Worm (Caenorhabditis elegans) whole organism, L2 larva: Measurements from ENCODE around the gene T25B2.2.

ENCODE experiments used
- C34F6.9 ChIP-seq: fragments of 150-350 bp; optimal IDR thresholded peaks from 2 replicates; lab custom pipeline; 2014; ENCODE audit warnings: missing biosample characterization, missing genetic modification characterization
- F13H6.1 ChIP-seq: sonication (generic microtip); optimal IDR thresholded peaks from 2 replicates; lab custom pipeline; 2016; ENCODE audit warnings: missing genetic modification characterization, missing compliant biosample characterization
- R02D3.7 ChIP-seq: fragments of 150-350 bp; optimal IDR thresholded peaks from 2 replicates; lab custom pipeline; 2014; ENCODE audit warnings: missing biosample characterization, missing genetic modification characterization
- Y55F3AM.14 ChIP-seq: fragments of 200-800 bp; sonication (Bioruptor generic); optimal IDR thresholded peaks from 2 replicates; lab custom pipeline; 2018; ENCODE audit warnings: mild to moderate bottlenecking, missing genetic modification characterization, missing compliant biosample characterization
- ZK546.5 ChIP-seq: sonication (generic microtip); optimal IDR thresholded peaks from 2 replicates; lab custom pipeline; 2017; ENCODE audit warnings: missing biosample characterization, missing genetic modification characterization
- alr-1 ChIP-seq: fragments of 150-350 bp; optimal IDR thresholded peaks from 2 replicates; lab custom pipeline; 2014; ENCODE audit warnings: missing biosample characterization, missing genetic modification characterization
- ama-1 ChIP-seq: fragments of 150-350 bp; optimal IDR thresholded peaks from 2 replicates; lab custom pipeline; 2018; ENCODE audit warnings: inconsistent platforms
- ceh-16 ChIP-seq: fragments of 150-350 bp; optimal IDR thresholded peaks from 2 replicates; lab custom pipeline; 2014; ENCODE audit warnings: missing biosample characterization, missing genetic modification characterization
- ceh-82 ChIP-seq: fragments of 150-350 bp; optimal IDR thresholded peaks from 2 replicates; lab custom pipeline; 2014; ENCODE audit warnings: missing biosample characterization, missing genetic modification characterization
- crh-2 ChIP-seq: sonication (generic microtip); optimal IDR thresholded peaks from 2 replicates; lab custom pipeline; 2017; ENCODE audit warnings: missing biosample characterization, missing genetic modification characterization
- dmd-4 ChIP-seq: sonication (generic microtip); optimal IDR thresholded peaks from 2 replicates; lab custom pipeline; 2017; ENCODE audit warnings: missing biosample characterization, missing genetic modification characterization
- elt-1 ChIP-seq: fragments of 150-350 bp; optimal IDR thresholded peaks from 2 replicates; lab custom pipeline; 2014; ENCODE audit warnings: missing biosample characterization, missing genetic modification characterization
- fos-1 ChIP-seq: fragments of 150-350 bp; optimal IDR thresholded peaks from 2 replicates; lab custom pipeline; 2014; ENCODE audit warnings: missing biosample characterization, missing genetic modification characterization
- lsy-2 ChIP-seq, 2 experiments: fragments of 150-350 bp in 1 of 2; sonication (generic microtip) in 1 of 2; optimal IDR thresholded peaks; 2 replicates each; lab custom pipeline; 2014 to 2017; ENCODE audit warnings: missing biosample characterization in 2 of 2, missing genetic modification characterization in 2 of 2
- mab-5 ChIP-seq: fragments of 150-350 bp; optimal IDR thresholded peaks from 2 replicates; lab custom pipeline; 2014; ENCODE audit warnings: missing biosample characterization, missing genetic modification characterization
- mdl-1 ChIP-seq, 2 experiments: fragments of 150-350 bp in 1 of 2; sonication (generic microtip) in 1 of 2; optimal IDR thresholded peaks; 2 replicates each; lab custom pipeline; 2017; ENCODE audit warnings: missing biosample characterization in 2 of 2, missing genetic modification characterization in 2 of 2
- nhr-10 ChIP-seq: sonication (generic microtip); optimal IDR thresholded peaks from 2 replicates; lab custom pipeline; 2017; ENCODE audit warnings: missing biosample characterization, missing genetic modification characterization
- nhr-11 ChIP-seq: fragments of 150-350 bp; optimal IDR thresholded peaks from 2 replicates; lab custom pipeline; 2014; ENCODE audit warnings: missing biosample characterization, missing genetic modification characterization
- nhr-12 ChIP-seq: fragments of 150-350 bp; optimal IDR thresholded peaks from 2 replicates; lab custom pipeline; 2014; ENCODE audit warnings: missing biosample characterization, missing genetic modification characterization
- nhr-129 ChIP-seq: fragments of 150-350 bp; optimal IDR thresholded peaks from 2 replicates; lab custom pipeline; 2014; ENCODE audit warnings: missing biosample characterization, missing genetic modification characterization
- nhr-21 ChIP-seq: fragments of 150-350 bp; optimal IDR thresholded peaks from 2 replicates; lab custom pipeline; 2014; ENCODE audit warnings: missing biosample characterization, missing genetic modification characterization
- nhr-237 ChIP-seq: fragments of 150-350 bp; optimal IDR thresholded peaks from 2 replicates; lab custom pipeline; 2014; ENCODE audit warnings: missing biosample characterization, missing genetic modification characterization
- nhr-77 ChIP-seq: fragments of 150-350 bp; optimal IDR thresholded peaks from 2 replicates; lab custom pipeline; 2014; ENCODE audit warnings: missing biosample characterization, missing genetic modification characterization
- sem-4 ChIP-seq: fragments of 150-350 bp; optimal IDR thresholded peaks from 2 replicates; lab custom pipeline; 2014; ENCODE audit warnings: missing biosample characterization, missing genetic modification reagents, missing genetic modification characterization
- skn-1 ChIP-seq: sonication (generic microtip); optimal IDR thresholded peaks from 2 replicates; lab custom pipeline; 2017; ENCODE audit warnings: missing biosample characterization, missing genetic modification characterization
- sma-9 ChIP-seq, 2 experiments: fragments of 150-350 bp in 1 of 2; sonication (generic microtip) in 1 of 2; optimal IDR thresholded peaks; 2 replicates each; lab custom pipeline; 2014 to 2016; ENCODE audit warnings: missing genetic modification characterization in 2 of 2, mild to moderate bottlenecking in 1 of 2, missing biosample characterization in 1 of 2, missing compliant biosample characterization in 1 of 2, missing genetic modification reagents in 1 of 2, moderate library complexity in 1 of 2
- snpc-4 ChIP-seq: fragments of 150-350 bp; optimal IDR thresholded peaks from 2 replicates; lab custom pipeline; 2014; ENCODE audit warnings: missing biosample characterization, missing genetic modification characterization
- unc-39 ChIP-seq: fragments of 150-350 bp; optimal IDR thresholded peaks from 2 replicates; lab custom pipeline; 2014; ENCODE audit warnings: missing biosample characterization, missing genetic modification characterization
- unc-55 ChIP-seq: fragments of 150-350 bp; sonication (generic microtip); optimal IDR thresholded peaks from 3 replicates; lab custom pipeline; 2014; ENCODE audit warnings: missing biosample characterization, missing genetic modification reagents, missing genetic modification characterization
- ztf-1 ChIP-seq: fragments of 200-800 bp; sonication (Bioruptor generic); conservative IDR thresholded peaks from 2 replicates; pipeline ENCODE4 v1.3.6; 2022; ENCODE audit warnings: missing genetic modification characterization, missing compliant biosample characterization
- ztf-11 ChIP-seq: sonication (generic microtip); optimal IDR thresholded peaks from 2 replicates; lab custom pipeline; 2017; ENCODE audit warnings: missing biosample characterization, missing genetic modification characterization
- ztf-4 ChIP-seq: fragments of 150-350 bp; optimal IDR thresholded peaks from 2 replicates; lab custom pipeline; 2014; ENCODE audit warnings: missing biosample characterization, missing genetic modification characterization

T25B2.2 gene

ce11 chrX:6169252-6169651 is at the start of gene T25B2.2:
TSS of gene T25B2.2 (plus strand) at chrX:6169643.
- no peak for TF ChIP-seq nhr-77 (tag; lab: Kevin White, UChicago)
- peak; percentile 65 for TF ChIP-seq fos-1 (tag; lab: Kevin White, UChicago)

DNA sequence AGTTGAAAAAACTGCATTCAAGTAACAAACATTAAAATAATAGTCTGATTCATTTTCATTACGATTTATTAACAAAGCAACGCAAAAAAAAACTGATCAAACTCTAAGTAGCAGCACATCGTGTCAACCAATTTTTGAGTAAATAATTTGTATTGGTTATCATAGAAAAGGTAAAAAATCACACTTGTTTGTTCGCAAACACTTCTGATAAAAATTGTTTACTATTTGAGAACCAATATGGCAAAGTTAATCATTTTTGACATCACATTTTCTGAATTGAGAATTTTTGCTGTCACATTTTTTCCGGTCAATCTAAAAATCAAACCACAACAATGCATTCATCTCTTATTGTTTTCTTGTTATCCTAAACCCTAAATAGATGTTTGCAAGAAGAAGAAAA is 48.2 kb upstream of the T25B2.2 start:
- no peak for TF ChIP-seq unc-39
- TF ChIP-seq sem-4 (tag; lab: Kevin White, UChicago) = no peak
- no peak for TF ChIP-seq mab-5 (tag; lab: Kevin White, UChicago)
- no peak for TF ChIP-seq nhr-10 (tag; lab: Kevin White, UChicago)
- no peak for TF ChIP-seq lsy-2 (tag; optimal IDR thresholded peaks at IDR 0.05; lab: Kevin White, UChicago)
- no peak for TF ChIP-seq ceh-82 (tag; lab: Kevin White, UChicago)
- TF ChIP-seq ama-1 = no peak
- no peak for TF ChIP-seq ztf-4 (tag; lab: Kevin White, UChicago)
- no peak for TF ChIP-seq ztf-11 (tag; lab: Kevin White, UChicago)

DNA sequence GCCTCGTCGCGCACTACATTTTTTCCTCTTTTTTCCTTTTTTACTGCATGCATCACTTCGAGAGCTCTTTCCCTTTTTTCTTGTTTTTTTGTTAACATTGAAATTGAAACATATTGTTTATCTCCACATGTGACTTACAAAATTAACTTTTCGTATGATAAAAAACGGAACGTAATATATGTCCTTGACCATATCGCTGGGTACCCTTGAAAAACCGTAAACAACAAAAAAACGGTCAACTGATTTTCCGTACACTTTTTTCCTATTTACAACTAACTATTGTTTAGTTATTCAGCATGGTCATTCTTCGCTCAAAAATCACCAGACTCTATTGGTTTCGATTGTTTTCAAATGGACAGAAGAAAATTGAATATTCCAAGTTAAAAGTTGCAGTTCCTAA is 47.4 kb upstream of the T25B2.2 start, which contains the start of gene nnt-1:
Gene nnt-1, plus strand, starts transcription at position 286 of the 400 bp plus-strand sequence.
- TF ChIP-seq nhr-237 (no peak), ceh-16 (tag; lab: Kevin White, UChicago) (no peak), nhr-12 (tag; lab: Kevin White, UChicago) (no peak), C34F6.9 (tag; lab: Kevin White, UChicago) (peak; percentile 42), ztf-11 (tag; lab: Kevin White, UChicago) (no peak), sma-9 (GFP tag; optimal IDR thresholded peaks at IDR 0.05; lab: Kevin White, UChicago) (peak; percentile 12), sma-9 (tag; optimal IDR thresholded peaks at IDR 0.05; lab: Kevin White, UChicago) (no peak), unc-55 (GFP tag; lab: Kevin White, UChicago) (no peak), skn-1 (no peak), nhr-77 (tag; lab: Kevin White, UChicago) (no peak), nhr-129 (tag; lab: Kevin White, UChicago) (peak; percentile 7), mdl-1 (tag; optimal IDR thresholded peaks at IDR 0.05; lab: Kevin White, UChicago) (no peak), crh-2 (tag; lab: Kevin White, UChicago) (no peak)

DNA sequence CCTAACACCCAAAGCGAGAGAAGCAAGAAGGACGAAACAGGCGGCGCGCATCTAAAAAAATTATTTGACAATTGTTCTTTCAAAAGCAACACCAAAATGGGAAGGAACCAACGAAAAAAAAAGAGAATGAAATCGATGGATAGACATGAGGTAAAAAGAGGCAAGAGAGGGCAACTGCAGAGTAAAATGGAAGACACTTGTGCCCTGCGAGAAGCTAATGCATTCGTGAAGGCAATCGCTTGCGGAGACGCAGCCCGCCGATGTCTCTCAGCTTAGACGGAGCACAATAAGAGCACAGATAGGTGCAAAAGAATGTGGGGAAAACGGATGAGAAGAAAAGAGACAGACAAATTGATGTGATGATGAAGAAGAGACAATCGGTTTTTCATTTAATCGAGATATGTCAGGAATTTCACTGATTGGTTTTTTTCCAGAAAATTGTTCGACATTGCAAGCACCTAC is 41.2 kb upstream of the T25B2.2 start, which contains the start of gene C15H9.9:
Gene C15H9.9, minus strand, starts transcription at position 51 of the 462 bp plus-strand sequence.
- no peak for TF ChIP-seq dmd-4 (tag; lab: Kevin White, UChicago)
- TF ChIP-seq ama-1 = no peak
- no peak for TF ChIP-seq alr-1
- no peak for TF ChIP-seq nhr-10 (tag; lab: Kevin White, UChicago)
- no peak for TF ChIP-seq nhr-237
- TF ChIP-seq F13H6.1 (tag; lab: Kevin White, UChicago) = peak; percentile 25
- TF ChIP-seq ZK546.5 (tag; lab: Kevin White, UChicago) = no peak
- TF ChIP-seq nhr-77 (tag; lab: Kevin White, UChicago) = no peak
- TF ChIP-seq unc-39 = no peak
- no peak for TF ChIP-seq fos-1 (tag; lab: Kevin White, UChicago)
- TF ChIP-seq elt-1 (tag; lab: Kevin White, UChicago) = no peak
- no peak for TF ChIP-seq ceh-16 (tag; lab: Kevin White, UChicago)
- peak; percentile 24 for TF ChIP-seq sma-9 (GFP tag; optimal IDR thresholded peaks at IDR 0.05; lab: Kevin White, UChicago)
- no peak for TF ChIP-seq sma-9 (tag; optimal IDR thresholded peaks at IDR 0.05; lab: Kevin White, UChicago)
- peak; percentile 22 for TF ChIP-seq unc-55 (GFP tag; lab: Kevin White, UChicago)
- peak; percentile 58 for TF ChIP-seq nhr-129 (tag; lab: Kevin White, UChicago)
- TF ChIP-seq R02D3.7 (tag; lab: Kevin White, UChicago) = no peak
- peak; percentile 47 for TF ChIP-seq C34F6.9 (tag; lab: Kevin White, UChicago)
- TF ChIP-seq lsy-2 (tag; optimal IDR thresholded peaks at IDR 0.05; lab: Kevin White, UChicago) = peak in 1 of 2 experiments; percentile 29
- TF ChIP-seq nhr-11 = no peak
- no peak for TF ChIP-seq nhr-21 (tag; lab: Kevin White, UChicago)
- peak; percentile 17 for TF ChIP-seq sem-4 (tag; lab: Kevin White, UChicago)
- TF ChIP-seq Y55F3AM.14 (GFP tag; lab: Kevin White, UChicago) = no peak

DNA sequence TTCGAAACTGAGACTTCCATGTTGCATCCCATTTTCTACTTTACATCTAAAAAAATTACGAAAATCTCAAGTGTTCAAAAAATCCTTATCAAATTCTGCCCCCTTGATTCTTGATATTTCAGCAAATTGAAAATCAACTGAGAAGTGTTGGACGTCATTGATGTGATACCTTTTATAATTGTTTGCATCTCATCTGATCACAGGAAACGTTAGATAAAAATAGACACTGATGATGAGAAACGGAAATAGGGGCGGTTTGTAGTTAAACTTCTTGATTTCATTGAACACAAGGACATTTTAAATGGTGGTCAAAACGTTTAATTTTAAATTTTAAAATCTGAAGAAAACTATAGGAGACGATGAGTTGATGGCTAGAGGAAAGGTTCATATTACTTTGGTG is 40.7 kb upstream of the T25B2.2 start:
- TF ChIP-seq ztf-1 (no peak), sma-9 (GFP tag; optimal IDR thresholded peaks at IDR 0.05; lab: Kevin White, UChicago) (peak; percentile 10), sma-9 (tag; optimal IDR thresholded peaks at IDR 0.05; lab: Kevin White, UChicago) (no peak), snpc-4 (tag; lab: Kevin White, UChicago) (no peak)
